Fruit fly (Drosophila melanogaster) S2 (cell line): ENCODE data around the gene CG4928.

Experiments
- CG8478 ChIP-seq: fragments of >200 bp; optimal IDR thresholded peaks from 2 replicates; lab custom pipeline; 2018
- CTCF ChIP-seq, 2 experiments: fragments of >200 bp; optimal IDR thresholded peaks; 2 replicates each; lab custom pipeline; 2018

- TF ChIP-seq CG8478 (lab: Kevin White, UChicago), result no peak
- no peak for TF ChIP-seq CTCF (optimal IDR thresholded peaks at IDR 0.05; lab: Kevin White, UChicago)
Observed at dm6 chrX:16945414-16945813, 32.4 kb downstream of the CG4928 start.
